Fruit fly (Drosophila melanogaster) whole organism, embryonic: ENCODE results near the gene Agpat1.

Experiments
- CG11504 ChIP-seq: fragments of 200-800 bp; sonication (Bioruptor generic); optimal IDR thresholded peaks from 3 replicates; lab custom pipeline; 2019; ENCODE audit warnings: missing biosample characterization, mild to moderate bottlenecking, missing genetic modification characterization, moderate library complexity
- CG11696 ChIP-seq: fragments of 200-800 bp; sonication (Bioruptor generic); IDR thresholded peaks from 2 replicates; pipeline ENCODE4 v1.3.6; 2022; ENCODE audit warnings: missing biosample characterization, missing genetic modification characterization
- CG12071 ChIP-seq: fragments of 200-800 bp; sonication (Bioruptor generic); optimal IDR thresholded peaks from 3 replicates; lab custom pipeline; 2018; ENCODE audit warnings: missing biosample characterization, mild to moderate bottlenecking, missing genetic modification characterization
- CG1647 ChIP-seq: fragments of 200-800 bp; sonication (Bioruptor generic); optimal IDR thresholded peaks from 3 replicates; lab custom pipeline; 2016; ENCODE audit warnings: missing biosample characterization, missing genetic modification characterization
- CG18476 ChIP-seq: fragments of 200-800 bp; sonication (Bioruptor generic); optimal IDR thresholded peaks from 2 replicates; lab custom pipeline; 2016; ENCODE audit warnings: missing biosample characterization, mild to moderate bottlenecking, missing genetic modification characterization
- CG18599 ChIP-seq: fragments of 200-800 bp; sonication (Bioruptor generic); optimal IDR thresholded peaks from 3 replicates; lab custom pipeline; 2017; ENCODE audit warnings: missing biosample characterization, missing genetic modification characterization, mild to moderate bottlenecking, moderate library complexity, missing genetic modification reagents
- CG3065 ChIP-seq: fragments of 200-800 bp; sonication (Bioruptor generic); optimal IDR thresholded peaks from 2 replicates; lab custom pipeline; 2016; ENCODE audit warnings: missing biosample characterization, missing genetic modification characterization
- CG3407 ChIP-seq: fragments of 200-800 bp; sonication (Bioruptor generic); optimal IDR thresholded peaks from 2 replicates; lab custom pipeline; 2018; ENCODE audit warnings: missing biosample characterization, mild to moderate bottlenecking, missing genetic modification characterization
- CG6689 ChIP-seq: fragments of 200-800 bp; sonication (Bioruptor generic); IDR thresholded peaks from 2 replicates; pipeline ENCODE4 v1.3.6; 2022; ENCODE audit warnings: missing biosample characterization, missing genetic modification characterization
- CG8478 ChIP-seq: fragments of >200 bp; optimal IDR thresholded peaks from 2 replicates; lab custom pipeline; 2018
- CoRest ChIP-seq: fragments of 200-800 bp; sonication (Bioruptor generic); optimal IDR thresholded peaks from 3 replicates; lab custom pipeline; 2018; ENCODE audit warnings: missing biosample characterization, mild to moderate bottlenecking, missing genetic modification characterization, moderate library complexity
- Deaf1 ChIP-seq: fragments of 200-800 bp; optimal IDR thresholded peaks from 3 replicates; lab custom pipeline; 2019; ENCODE audit warnings: missing biosample characterization, mild to moderate bottlenecking, missing genetic modification characterization, moderate library complexity
- Ets65A ChIP-seq: fragments of 200-800 bp; sonication (Bioruptor generic); peaks from one replicate; lab custom pipeline; 2016; ENCODE audit warnings: missing biosample characterization, missing genetic modification characterization
- GATAe ChIP-seq: fragments of 200-800 bp; sonication (Bioruptor generic); conservative IDR thresholded peaks from 2 replicates; pipeline ENCODE4 v1.3.6; 2022; ENCODE audit warnings: missing biosample characterization, missing genetic modification characterization
- Med ChIP-seq: fragments of 200-800 bp; sonication (Bioruptor generic); peaks from one replicate; lab custom pipeline; 2016; ENCODE audit warnings: missing biosample characterization, missing genetic modification characterization, mild to moderate bottlenecking, inconsistent platforms, moderate library complexity
- Nf-YB ChIP-seq: fragments of 200-800 bp; sonication (Bioruptor generic); optimal IDR thresholded peaks from 3 replicates; lab custom pipeline; 2019; ENCODE audit warnings: missing biosample characterization, mild to moderate bottlenecking, missing genetic modification characterization, moderate library complexity
- Six4 ChIP-seq: fragments of 200-800 bp; sonication (Bioruptor generic); optimal IDR thresholded peaks from 2 replicates; lab custom pipeline; 2016; ENCODE audit warnings: missing biosample characterization, missing genetic modification characterization
- Sox100B ChIP-seq: fragments of 200-800 bp; sonication (Bioruptor generic); optimal IDR thresholded peaks from 3 replicates; lab custom pipeline; 2018; ENCODE audit warnings: missing biosample characterization, mild to moderate bottlenecking, missing genetic modification characterization
- dan ChIP-seq: fragments of 200-800 bp; sonication (Bioruptor generic); IDR thresholded peaks from 2 replicates; pipeline ENCODE4 v1.3.6; 2022; ENCODE audit warnings: missing biosample characterization, missing genetic modification characterization
- kni ChIP-seq: fragments of 200-800 bp; sonication (Bioruptor generic); optimal IDR thresholded peaks from 3 replicates; lab custom pipeline; 2017; ENCODE audit warnings: mild to moderate bottlenecking, missing biosample characterization, missing genetic modification reagents, missing genetic modification characterization
- phol ChIP-seq: fragments of 200-800 bp; sonication (Bioruptor generic); optimal IDR thresholded peaks from 3 replicates; lab custom pipeline; 2018; ENCODE audit warnings: missing biosample characterization, mild to moderate bottlenecking, missing genetic modification characterization, moderate library complexity
- slbo ChIP-seq: fragments of 200-800 bp; sonication (Bioruptor generic); IDR thresholded peaks from 2 replicates; pipeline ENCODE4 v1.3.6; 2022; ENCODE audit warnings: missing biosample characterization, missing genetic modification characterization
- stwl ChIP-seq: fragments of 200-800 bp; sonication (Bioruptor generic); optimal IDR thresholded peaks from 3 replicates; lab custom pipeline; 2018; ENCODE audit warnings: missing biosample characterization, mild to moderate bottlenecking, missing genetic modification characterization, moderate library complexity
- sug ChIP-seq: fragments of 200-800 bp; optimal IDR thresholded peaks from 2 replicates; lab custom pipeline; 2019; ENCODE audit warnings: missing biosample characterization, mild to moderate bottlenecking, missing genetic modification characterization, moderate library complexity
- unc-4 ChIP-seq: fragments of 200-800 bp; sonication (Bioruptor generic); IDR thresholded peaks from 2 replicates; pipeline ENCODE4 v1.3.6; 2022; ENCODE audit warnings: missing biosample characterization, missing genetic modification characterization; ENCODE audit not compliant: partially characterized antibody

Gene Agpat1

DNA sequence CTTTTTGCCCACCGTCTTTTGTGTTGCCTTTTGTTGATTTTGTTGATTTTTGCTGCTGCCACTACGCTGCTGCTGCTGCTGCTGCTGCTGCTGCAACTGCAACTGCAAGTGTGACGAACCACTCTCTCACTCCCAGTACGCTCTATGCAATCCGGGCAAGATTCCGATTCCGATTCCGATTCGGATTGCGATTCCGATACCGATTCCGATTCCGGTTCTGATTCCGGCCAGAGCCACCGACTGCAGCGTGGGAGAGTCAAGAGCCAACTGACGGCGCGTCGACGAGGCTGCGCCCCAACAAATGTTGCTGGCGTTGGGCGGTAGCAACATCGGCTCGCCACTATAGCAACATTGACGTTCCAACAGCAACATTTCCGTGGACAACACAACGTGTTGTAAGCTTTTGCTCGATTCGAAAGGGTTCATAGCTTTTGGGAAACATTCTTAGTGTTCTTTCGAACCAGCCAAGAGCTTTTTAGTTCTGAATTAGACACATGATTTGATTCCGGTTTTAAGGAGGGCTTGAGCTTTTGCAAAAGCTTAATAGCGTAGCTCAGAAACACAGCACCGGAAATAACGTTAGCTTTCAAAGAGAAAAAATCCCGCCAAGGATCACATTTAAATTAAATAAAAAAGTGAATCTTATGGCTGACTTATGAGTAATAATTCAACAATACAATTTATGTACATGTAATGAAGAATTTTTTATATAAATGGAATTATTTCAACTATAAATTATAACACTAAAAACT lies 19.8 kb downstream of the Agpat1 start, which contains the start of gene CG32647 (continued):
- TF ChIP-seq GATAe (GFP tag; lab: Robert Waterston, UW) (no peak), Six4 (GFP tag; lab: Kevin White, UChicago) (no peak), CoRest (tag; lab: Kevin White, UChicago) (no peak), kni (GFP tag; lab: Kevin White, UChicago) (no peak), CG11696 (GFP tag; lab: Robert Waterston, UW) (no peak), Ets65A (GFP tag; lab: Kevin White, UChicago) (peak; percentile 46), CG3065 (GFP tag; lab: Kevin White, UChicago) (no peak), Nf-YB (GFP tag; lab: Kevin White, UChicago) (no peak), Med (peak; percentile 79), Deaf1 (tag; lab: Kevin White, UChicago) (peak; percentile 68), slbo (0 out of 2 replicates have a peak, but pooled peaks have one; percentile 2), CG11504 (tag; lab: Kevin White, UChicago) (peak; percentile 100), CG18599 (peak; percentile 9), CG1647 (GFP tag; lab: Kevin White, UChicago) (no peak)

DNA sequence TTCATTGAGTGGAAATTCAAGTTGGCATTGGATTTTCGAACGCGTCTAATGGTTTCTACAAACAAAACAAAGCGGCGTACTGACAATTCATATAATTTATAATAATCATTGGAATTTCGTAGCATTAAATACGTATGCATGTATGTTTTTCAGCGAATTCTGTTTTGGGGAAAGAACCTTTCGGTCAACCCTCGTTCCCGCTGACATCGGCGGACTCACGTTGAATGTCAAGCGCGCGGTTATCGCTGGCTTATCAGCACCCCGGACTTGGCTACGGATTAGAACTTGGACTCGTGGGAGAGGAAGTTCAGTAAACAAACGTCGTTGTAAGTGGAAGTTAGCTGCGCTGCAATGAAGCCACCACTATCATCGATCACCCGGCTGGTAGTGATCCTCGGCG lies 36.3 kb downstream of the Agpat1 start, which contains the start of gene Nep6:
Gene Nep6 (plus strand): TSS at position 305 of the 400 bp plus-strand sequence.
- no peak for TF ChIP-seq CG3407 (GFP tag; lab: Kevin White, UChicago)
- TF ChIP-seq sug (tag; lab: Kevin White, UChicago) = peak; percentile 32
- TF ChIP-seq CG18476 = peak; percentile 24
- no peak for TF ChIP-seq dan
- no peak for TF ChIP-seq unc-4 (GFP tag; lab: Robert Waterston, UW)

DNA sequence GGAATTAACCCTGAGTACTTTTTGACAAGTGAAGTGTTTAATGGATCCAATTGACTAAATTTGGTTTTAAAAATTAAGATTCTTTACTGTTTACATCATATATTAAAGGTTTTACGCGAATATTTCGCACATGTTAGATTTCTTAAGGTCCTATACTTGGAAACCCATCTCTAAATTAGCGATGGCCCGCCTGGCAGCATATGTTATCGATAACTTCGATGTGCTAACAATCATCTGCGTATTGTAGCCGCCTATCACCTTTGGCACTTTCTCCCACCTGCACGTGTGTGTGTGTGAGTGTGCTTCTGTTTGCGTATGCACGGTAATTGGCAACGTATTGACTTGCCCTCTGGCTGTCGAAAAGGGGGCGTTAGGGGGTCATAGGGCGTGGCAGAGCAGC lies 56.5 kb downstream of the Agpat1 start:
- TF ChIP-seq CG6689 (GFP tag; lab: Robert Waterston, UW) = no peak
- no peak for TF ChIP-seq CG12071 (GFP tag; lab: Kevin White, UChicago)
- TF ChIP-seq stwl (tag; lab: Kevin White, UChicago) = peak; percentile 91
- no peak for TF ChIP-seq CG8478 (lab: Kevin White, UChicago)
- TF ChIP-seq Sox100B (GFP tag; lab: Kevin White, UChicago) = no peak
- no peak for TF ChIP-seq phol (tag; lab: Kevin White, UChicago)
